Worm (Caenorhabditis elegans): ENCODE data around the gene F55H2.8.

DNA sequence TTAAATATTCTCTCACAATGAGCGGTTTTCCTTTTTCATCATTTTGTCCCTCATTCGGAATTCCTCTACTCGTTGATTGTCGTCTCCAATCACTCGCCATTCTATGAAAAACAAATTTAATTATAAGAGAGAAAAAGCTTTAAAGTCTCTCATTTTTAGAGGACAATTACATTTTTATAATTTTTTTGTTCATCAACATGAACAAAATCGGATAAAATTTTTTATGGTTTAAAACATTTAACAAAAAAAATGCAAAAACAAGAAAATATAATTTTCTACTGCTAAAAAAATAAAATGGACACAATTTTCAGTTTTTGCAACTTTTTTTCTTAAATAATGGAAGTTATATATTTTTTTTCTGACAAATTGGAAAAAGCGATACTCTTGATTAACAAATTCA, 2.5 kb downstream of the F55H2.8 start, which contains the start of gene F55H2.7:
- TF ChIP-seq ets-7 (tag; optimal IDR thresholded peaks at IDR 0.05): no peak
- TF ChIP-seq ceh-36 (tag; optimal IDR thresholded peaks at IDR 0.05): no peak
- TF ChIP-seq flt-1 (GFP tag; IDR thresholded peaks at IDR 0.05): no peak
- TF ChIP-seq hmg-4 (GFP tag; optimal IDR thresholded peaks at IDR 0.05): no peak

Data from whole organism, early embryonic.